Fruit fly (Drosophila melanogaster) whole organism, larva: Measurements from ENCODE around the gene CG8420.

Source experiments
- noc ChIP-seq: fragments of 200-800 bp; sonication (Bioruptor generic); optimal IDR thresholded peaks from 3 replicates; lab custom pipeline; 2019; ENCODE audit warnings: missing biosample characterization, mild to moderate bottlenecking, missing genetic modification characterization, moderate library complexity

CG8420 gene

dm6 chr3R:9258252-9259225 is 12.1 kb downstream of the CG8420 start, which contains the start of the genes Ibf2 and Ibf1:
Gene Ibf2, minus strand, starts transcription at chr3R:9258501.
Gene Ibf1, plus strand, starts transcription at chr3R:9258964.
- TF ChIP-seq noc (tag; lab: Kevin White, UChicago): no peak

- TF ChIP-seq noc (tag; lab: Kevin White, UChicago): no peak
Observed at dm6 chr3R:9260421-9260973, 14.0 kb downstream of the CG8420 start, which contains the start of gene ATP6AP2. Gene ATP6AP2, plus strand, starts transcription at chr3R:9260638.

- no peak for TF ChIP-seq noc (tag; lab: Kevin White, UChicago)
Observed at dm6 chr3R:9264042-9264441, 17.6 kb downstream of the CG8420 start, which contains the start of gene sage. Gene sage, minus strand, starts transcription at chr3R:9264142.

- TF ChIP-seq noc (tag; lab: Kevin White, UChicago): no peak
Observed at dm6 chr3R:9266765-9267164, 20.3 kb downstream of the CG8420 start, which contains the start of the genes TrpRS and Vps16A. Gene TrpRS, minus strand, starts transcription at chr3R:9266904. Gene Vps16A, plus strand, starts transcription at chr3R:9267019.

- TF ChIP-seq noc (tag; lab: Kevin White, UChicago): no peak
Observed at dm6 chr3R:9287710-9288109, 41.3 kb downstream of the CG8420 start.

- no peak for TF ChIP-seq noc (tag; lab: Kevin White, UChicago)
Observed at dm6 chr3R:9297163-9297562, 50.7 kb downstream of the CG8420 start.
